Worm (Caenorhabditis elegans) whole organism, L3 larva: ENCODE measurements around the gene ndub-5.

Source experiments
- R02D3.7 ChIP-seq: fragments of 150-350 bp; optimal IDR thresholded peaks from 2 replicates; lab custom pipeline; 2014; ENCODE audit warnings: missing biosample characterization, missing genetic modification characterization
- egl-5 ChIP-seq: fragments of 150-350 bp; optimal IDR thresholded peaks from 2 replicates; lab custom pipeline; 2017; ENCODE audit warnings: missing biosample characterization, missing genetic modification reagents, missing genetic modification characterization, inconsistent platforms
- nfya-1 ChIP-seq: sonication (generic microtip); optimal IDR thresholded peaks from 2 replicates; lab custom pipeline; 2017; ENCODE audit warnings: missing genetic modification characterization, mild to moderate bottlenecking, missing compliant biosample characterization, antibody characterized with exemption, moderate library complexity; ENCODE audit not compliant: insufficient read depth
- nhr-12 ChIP-seq: fragments of 150-350 bp; optimal IDR thresholded peaks from 2 replicates; lab custom pipeline; 2014; ENCODE audit warnings: missing biosample characterization, missing genetic modification characterization
- nhr-25 ChIP-seq: sonication (generic microtip); optimal IDR thresholded peaks from 2 replicates; lab custom pipeline; 2017; ENCODE audit warnings: missing biosample characterization, missing genetic modification characterization
- nhr-76 ChIP-seq: fragments of 150-350 bp; sonication (generic microtip); optimal IDR thresholded peaks from 5 replicates; lab custom pipeline; 2014; ENCODE audit warnings: missing biosample characterization, missing genetic modification characterization
- pha-4 ChIP-seq: fragments of 150-350 bp; optimal IDR thresholded peaks from 2 replicates; lab custom pipeline; 2014; ENCODE audit warnings: missing biosample characterization, missing genetic modification reagents, missing genetic modification characterization
- snpc-4 ChIP-seq: fragments of 150-350 bp; optimal IDR thresholded peaks from 2 replicates; lab custom pipeline; 2014; ENCODE audit warnings: missing biosample characterization, missing genetic modification characterization
- unc-39 ChIP-seq: sonication (generic microtip); optimal IDR thresholded peaks from 4 replicates; lab custom pipeline; 2017; ENCODE audit warnings: missing biosample characterization, missing genetic modification characterization
- unc-62 ChIP-seq: fragments of 150-350 bp; sonication (generic microtip); optimal IDR thresholded peaks from 4 replicates; lab custom pipeline; 2014; ENCODE audit warnings: missing biosample characterization, missing genetic modification reagents, missing genetic modification characterization
- ztf-4 ChIP-seq: fragments of 150-350 bp; optimal IDR thresholded peaks from 2 replicates; lab custom pipeline; 2014; ENCODE audit warnings: missing biosample characterization, missing genetic modification characterization

DNA sequence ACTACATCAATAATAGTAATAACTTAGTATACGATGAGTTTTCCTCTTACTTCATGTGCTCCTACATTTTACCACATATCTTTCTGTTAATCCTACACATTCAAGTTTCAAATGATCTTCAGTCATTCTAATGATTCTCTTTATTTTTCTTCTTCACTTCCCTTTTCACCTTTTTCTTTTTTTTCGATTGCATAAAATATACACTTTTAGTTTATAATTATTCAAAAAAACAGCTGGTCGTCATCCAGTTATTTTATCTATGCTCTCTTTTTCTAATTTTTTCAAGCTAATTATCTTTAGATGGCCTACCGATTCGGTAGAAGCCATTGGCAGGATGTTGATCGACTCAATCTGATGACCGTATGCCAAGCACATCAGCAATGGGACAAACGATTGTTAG lies 36.9 kb downstream of the ndub-5 start, which contains the start of gene F59E12.1:
- no peak for TF ChIP-seq egl-5 (tag; lab: Kevin White, UChicago)
- no peak for TF ChIP-seq nhr-12 (tag; lab: Kevin White, UChicago)
- no peak for TF ChIP-seq nfya-1 (tag; lab: Kevin White, UChicago)
- TF ChIP-seq snpc-4: no peak
- TF ChIP-seq pha-4 (tag; lab: Kevin White, UChicago): no peak
- no peak for TF ChIP-seq unc-62 (GFP tag; lab: Kevin White, UChicago)
- TF ChIP-seq R02D3.7 (tag; lab: Kevin White, UChicago): no peak
- TF ChIP-seq nhr-25 (tag; lab: Kevin White, UChicago): no peak
- no peak for TF ChIP-seq ztf-4 (tag; lab: Kevin White, UChicago)
- TF ChIP-seq nhr-76 (tag; lab: Kevin White, UChicago): no peak
- no peak for TF ChIP-seq unc-39 (tag; lab: Kevin White, UChicago)
